Fruit fly (Drosophila melanogaster) whole organism, wandering third instar larva: ENCODE measurements around the gene CG6356.

Source experiments
- h ChIP-seq: fragments of 200-800 bp; sonication (Bioruptor generic); optimal IDR thresholded peaks from 3 replicates; lab custom pipeline; 2016; ENCODE audit warnings: missing biosample characterization, mild to moderate bottlenecking, missing genetic modification characterization
- usp ChIP-seq: fragments of >200 bp; optimal IDR thresholded peaks from 2 replicates; lab custom pipeline; 2017; ENCODE audit warnings: missing biosample characterization, missing genetic modification characterization

dm6 chr3R:24270034-24270433, 13.7 kb upstream of the CG6356 start:
- TF ChIP-seq h (no peak), usp (GFP tag; lab: Kevin White, UChicago) (no peak)
